Worm (Caenorhabditis elegans): ENCODE results near the gene Y71H2AR.2.

DNA sequence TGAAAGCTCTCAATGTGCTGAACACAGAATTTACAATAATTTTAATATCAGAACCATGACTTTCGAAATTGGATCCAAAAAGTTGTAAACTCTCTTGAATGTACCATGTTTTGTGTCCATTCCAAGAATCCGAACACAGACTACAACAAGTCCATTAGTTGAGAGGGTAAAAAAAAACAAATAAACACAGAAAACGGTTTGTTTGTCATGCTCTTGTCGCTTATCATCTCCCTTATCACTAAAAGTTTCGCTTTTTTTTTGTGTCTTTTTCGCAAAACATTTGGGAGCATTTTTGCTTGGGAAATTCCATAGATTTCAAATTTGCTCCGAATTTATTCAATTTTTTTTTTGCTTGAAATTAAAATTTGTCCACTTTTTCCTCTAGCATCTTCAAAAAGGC is 28.8 kb upstream of the Y71H2AR.2 start:
- no peak for TF ChIP-seq pha-4 (tag; optimal IDR thresholded peaks at IDR 0.05)
- TF ChIP-seq snpc-1.1 (tag; optimal IDR thresholded peaks at IDR 0.05; ENCODE audit: insufficient read depth) = no peak
- TF ChIP-seq nhr-120 (GFP tag; IDR thresholded peaks at IDR 0.05) = no peak
- TF ChIP-seq F57A8.1 (GFP tag; optimal IDR thresholded peaks at IDR 0.05) = no peak
- TF ChIP-seq mxl-1 (tag; optimal IDR thresholded peaks at IDR 0.05) = no peak
- no peak for TF ChIP-seq attf-3 (GFP tag; conservative IDR thresholded peaks at IDR 0.05)
- TF ChIP-seq sea-2 (GFP tag; IDR thresholded peaks at IDR 0.05) = no peak
- TF ChIP-seq ztf-3 (GFP tag; optimal IDR thresholded peaks at IDR 0.05) = no peak
- no peak for TF ChIP-seq ekl-4 (GFP tag; IDR thresholded peaks at IDR 0.05)
- no peak for TF ChIP-seq mcd-1 (GFP tag; IDR thresholded peaks at IDR 0.05)
- no peak for TF ChIP-seq snpc-1.3 (tag; optimal IDR thresholded peaks at IDR 0.05; ENCODE audit: insufficient read depth)
- TF ChIP-seq Y53G8AR.9 (GFP tag; conservative IDR thresholded peaks at IDR 0.05) = no peak
- TF ChIP-seq D2030.7 (GFP tag; IDR thresholded peaks at IDR 0.05) = no peak
- TF ChIP-seq ama-1 (optimal IDR thresholded peaks at IDR 0.05) = no peak
- TF ChIP-seq ama-1 (GFP tag; optimal IDR thresholded peaks at IDR 0.05) = no peak
